Worm (Caenorhabditis elegans) whole organism, late embryonic: ENCODE data around the gene Y38E10A.22.

Source experiments
- K02D7.2 ChIP-seq: sonication (generic microtip); optimal IDR thresholded peaks from 2 replicates; lab custom pipeline; 2017; ENCODE audit warnings: mild to moderate bottlenecking, missing genetic modification characterization, missing compliant biosample characterization
- hlh-8 ChIP-seq: sonication (generic microtip); optimal IDR thresholded peaks from 2 replicates; lab custom pipeline; 2016; ENCODE audit warnings: missing genotype, missing genetic modification characterization, missing compliant biosample characterization
- nhr-11 ChIP-seq: fragments of 150-350 bp; optimal IDR thresholded peaks from 2 replicates; lab custom pipeline; 2014; ENCODE audit warnings: missing biosample characterization, missing genetic modification characterization

- no peak for TF ChIP-seq nhr-11 (tag; lab: Kevin White, UChicago)
- no peak for TF ChIP-seq hlh-8 (tag; lab: Kevin White, UChicago)
- TF ChIP-seq K02D7.2 (tag; lab: Kevin White, UChicago), result no peak
These were observed 44.4 kb upstream of the Y38E10A.22 start for ce11 chrII:12722049-12722448.
